Fruit fly (Drosophila melanogaster) whole organism, prepupa: ENCODE data around the gene CG11584.

ENCODE experiments used
- CG6854 ChIP-seq: fragments of 200-800 bp; sonication (Bioruptor generic); optimal IDR thresholded peaks from 2 replicates; lab custom pipeline; 2017; ENCODE audit warnings: missing biosample characterization, mild to moderate bottlenecking, missing genetic modification characterization
- Sox14 ChIP-seq: fragments of 200-800 bp; sonication (Bioruptor generic); optimal IDR thresholded peaks from 3 replicates; lab custom pipeline; 2016; ENCODE audit warnings: missing biosample characterization, missing genetic modification characterization

dm6 chrX:14221995-14222394 lies 41.2 kb downstream of the CG11584 start:
- no peak for TF ChIP-seq Sox14 (GFP tag; lab: Kevin White, UChicago)
- no peak for TF ChIP-seq CG6854 (GFP tag; lab: Kevin White, UChicago)
